Worm (Caenorhabditis elegans) whole organism, mixed stage, embryonic: Measurements from ENCODE around the gene C25E10.8.

ENCODE experiments used
- elt-1 ChIP-seq: sonication (generic microtip); optimal IDR thresholded peaks from 2 replicates; lab custom pipeline; 2017; ENCODE audit warnings: missing genetic modification characterization, mild to moderate bottlenecking, missing compliant biosample characterization, antibody characterized with exemption, moderate library complexity, borderline replicate concordance; ENCODE audit not compliant: insufficient read depth
- elt-3 ChIP-seq: fragments of 150-350 bp; optimal IDR thresholded peaks from 2 replicates; lab custom pipeline; 2014; ENCODE audit warnings: missing biosample characterization, missing genetic modification characterization
- lin-13 ChIP-seq: fragments of 150-350 bp; optimal IDR thresholded peaks from 2 replicates; lab custom pipeline; 2014; ENCODE audit warnings: missing biosample characterization, missing genetic modification characterization
- lsy-2 ChIP-seq: fragments of 150-350 bp; optimal IDR thresholded peaks from 2 replicates; lab custom pipeline; 2014; ENCODE audit warnings: missing biosample characterization, missing genetic modification characterization
- mep-1 ChIP-seq: fragments of 150-350 bp; optimal IDR thresholded peaks from 2 replicates; lab custom pipeline; 2017; ENCODE audit warnings: missing biosample characterization, missing genetic modification reagents, missing genetic modification characterization, inconsistent platforms
- nhr-237 ChIP-seq: fragments of 150-350 bp; optimal IDR thresholded peaks from 2 replicates; lab custom pipeline; 2014; ENCODE audit warnings: missing biosample characterization, missing genetic modification characterization
- nhr-76 ChIP-seq: sonication (generic microtip); optimal IDR thresholded peaks from 2 replicates; lab custom pipeline; 2017; ENCODE audit warnings: missing biosample characterization, missing genetic modification characterization
- pha-4 ChIP-seq: fragments of 150-350 bp; optimal IDR thresholded peaks from 2 replicates; lab custom pipeline; 2018; ENCODE audit warnings: missing biosample characterization, missing genetic modification reagents, missing genetic modification characterization
- snpc-4 ChIP-seq: fragments of 150-350 bp; optimal IDR thresholded peaks from 2 replicates; lab custom pipeline; 2014; ENCODE audit warnings: missing biosample characterization, missing genetic modification characterization
- unc-120 ChIP-seq: sonication (generic microtip); optimal IDR thresholded peaks from 2 replicates; lab custom pipeline; 2017; ENCODE audit warnings: missing genetic modification characterization, missing compliant biosample characterization; ENCODE audit not compliant: poor library complexity, severe bottlenecking
- unc-62 ChIP-seq: fragments of 150-350 bp; optimal IDR thresholded peaks from 2 replicates; lab custom pipeline; 2014; ENCODE audit warnings: missing biosample characterization, missing genetic modification reagents, missing genetic modification characterization

DNA sequence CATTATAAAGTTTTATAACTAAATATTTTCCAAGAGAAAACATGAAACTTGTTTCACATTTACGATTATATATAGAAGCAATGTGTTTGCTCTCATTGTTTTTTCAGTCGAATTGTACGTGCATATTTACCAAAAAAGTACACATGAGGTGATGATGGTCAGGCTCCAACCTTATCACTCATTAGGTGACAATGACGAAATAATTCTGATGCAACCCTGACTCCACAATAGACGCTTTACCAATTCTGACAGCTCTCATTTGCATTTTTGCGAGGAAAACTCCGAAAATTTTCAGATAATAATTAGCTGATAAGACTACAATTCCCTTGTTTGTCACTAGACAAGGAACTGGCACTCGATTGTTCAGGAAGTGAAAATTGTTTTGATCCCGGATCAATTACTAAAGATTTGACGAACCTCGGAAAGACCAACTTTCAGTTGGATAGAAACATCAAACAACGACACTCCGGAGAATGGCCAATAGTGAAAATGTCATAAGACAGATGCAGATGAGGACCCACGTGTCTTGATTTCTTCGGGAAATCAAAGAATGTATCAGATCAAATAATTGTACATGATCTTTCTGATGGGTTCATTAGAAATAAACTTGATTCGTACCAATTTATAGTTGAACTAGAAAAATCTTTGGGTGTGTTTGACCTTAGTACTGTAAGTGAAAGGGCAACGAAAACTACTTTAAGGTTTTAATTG, 25.1 kb upstream of the C25E10.8 start:
- TF ChIP-seq lin-13, result no peak
- TF ChIP-seq elt-1, result no peak
- TF ChIP-seq pha-4 (tag; lab: Kevin White, UChicago), result no peak
- TF ChIP-seq elt-3 (tag; lab: Kevin White, UChicago), result no peak
- no peak for TF ChIP-seq unc-120 (tag; lab: Kevin White, UChicago)
- TF ChIP-seq nhr-76 (tag; lab: Kevin White, UChicago), result no peak
- no peak for TF ChIP-seq lsy-2 (tag; lab: Kevin White, UChicago)
- TF ChIP-seq snpc-4 (tag; lab: Kevin White, UChicago), result no peak
- TF ChIP-seq nhr-237 (tag; lab: Kevin White, UChicago), result no peak
- TF ChIP-seq mep-1 (tag; lab: Kevin White, UChicago), result no peak
- TF ChIP-seq unc-62 (GFP tag; lab: Kevin White, UChicago), result no peak
